Fruit fly (Drosophila melanogaster) whole organism, prepupa: ENCODE data around the gene Nelf-E.
A peak's percentile ranks its signal among the peaks of the same experiment; 100 is the strongest.

Experiments used
- Blimp-1 ChIP-seq: fragments of 200-800 bp; sonication (Bioruptor generic); optimal IDR thresholded peaks from 3 replicates; lab custom pipeline; 2017; ENCODE audit warnings: missing biosample characterization, missing genetic modification characterization, mild to moderate bottlenecking, moderate library complexity, missing genetic modification reagents
- CG11902 ChIP-seq: fragments of 200-800 bp; sonication (Bioruptor generic); optimal IDR thresholded peaks from 3 replicates; lab custom pipeline; 2016; ENCODE audit warnings: missing biosample characterization, missing genetic modification characterization
- CG15336 ChIP-seq: fragments of 200-800 bp; sonication (Bioruptor generic); IDR thresholded peaks from 2 replicates; pipeline ENCODE4 v1.3.6; 2022; ENCODE audit warnings: missing biosample characterization, missing genetic modification characterization
- CG32006 ChIP-seq: fragments of 200-800 bp; sonication (Bioruptor generic); optimal IDR thresholded peaks from 3 replicates; lab custom pipeline; 2017; ENCODE audit warnings: missing biosample characterization, mild to moderate bottlenecking, missing genetic modification characterization
- CG6163 ChIP-seq: fragments of 200-800 bp; sonication (Bioruptor generic); IDR thresholded peaks from 3 replicates; pipeline ENCODE4 v1.3.6; 2022; ENCODE audit warnings: missing biosample characterization, missing genetic modification characterization
- CG6276 ChIP-seq: fragments of 200-800 bp; sonication (Bioruptor generic); optimal IDR thresholded peaks from 2 replicates; lab custom pipeline; 2017; ENCODE audit warnings: missing biosample characterization, mild to moderate bottlenecking, missing genetic modification characterization
- CG6808 ChIP-seq: fragments of 200-800 bp; sonication (Bioruptor generic); optimal IDR thresholded peaks from 3 replicates; lab custom pipeline; 2017; ENCODE audit warnings: missing biosample characterization, missing genetic modification characterization, mild to moderate bottlenecking, moderate library complexity, missing genetic modification reagents
- CG6854 ChIP-seq: fragments of 200-800 bp; sonication (Bioruptor generic); optimal IDR thresholded peaks from 2 replicates; lab custom pipeline; 2017; ENCODE audit warnings: missing biosample characterization, mild to moderate bottlenecking, missing genetic modification characterization
- CG7368 ChIP-seq: fragments of 200-800 bp; sonication (Bioruptor generic); optimal IDR thresholded peaks from 3 replicates; lab custom pipeline; 2016; ENCODE audit warnings: missing biosample characterization, missing genetic modification characterization
- CG8119 ChIP-seq: fragments of 200-800 bp; sonication (Bioruptor generic); IDR thresholded peaks from 3 replicates; pipeline ENCODE4 v1.3.6; 2022; ENCODE audit warnings: missing biosample characterization, missing genetic modification characterization
- CG9139 ChIP-seq: fragments of 200-800 bp; sonication (Bioruptor generic); optimal IDR thresholded peaks from 3 replicates; lab custom pipeline; 2017; ENCODE audit warnings: missing biosample characterization, mild to moderate bottlenecking, missing genetic modification characterization
- Eip75B ChIP-seq: fragments of 200-800 bp; sonication (Bioruptor generic); optimal IDR thresholded peaks from 3 replicates; lab custom pipeline; 2016; ENCODE audit warnings: missing biosample characterization, missing genetic modification characterization
- Eip78C ChIP-seq: fragments of 200-800 bp; sonication (Bioruptor generic); peaks from one replicate; lab custom pipeline; 2016; ENCODE audit warnings: missing biosample characterization, missing genetic modification characterization
- Eip93F ChIP-seq: fragments of 200-800 bp; sonication (Bioruptor generic); optimal IDR thresholded peaks from 2 replicates; lab custom pipeline; 2016; ENCODE audit warnings: missing biosample characterization, mild to moderate bottlenecking, missing genetic modification characterization
- Ets21C ChIP-seq: fragments of 200-800 bp; sonication (Bioruptor generic); optimal IDR thresholded peaks from 3 replicates; lab custom pipeline; 2016; ENCODE audit warnings: missing biosample characterization, missing genetic modification characterization
- Gug ChIP-seq: fragments of 200-800 bp; sonication (Bioruptor generic); IDR thresholded peaks from 2 replicates; pipeline ENCODE4 v1.3.6; 2022; ENCODE audit warnings: missing biosample characterization, missing genetic modification characterization
- Hr39 ChIP-seq: fragments of 200-800 bp; sonication (Bioruptor generic); optimal IDR thresholded peaks from 2 replicates; lab custom pipeline; 2016; ENCODE audit warnings: missing biosample characterization, missing genetic modification characterization
- Hr4 ChIP-seq: fragments of 200-800 bp; sonication (Bioruptor generic); optimal IDR thresholded peaks from 3 replicates; lab custom pipeline; 2016; ENCODE audit warnings: missing biosample characterization, missing genetic modification characterization
- Met ChIP-seq: fragments of 200-800 bp; sonication (Bioruptor generic); optimal IDR thresholded peaks from 3 replicates; lab custom pipeline; 2016; ENCODE audit warnings: missing biosample characterization, missing genetic modification characterization
- OdsH ChIP-seq: fragments of 200-800 bp; sonication (Bioruptor generic); optimal IDR thresholded peaks from 3 replicates; lab custom pipeline; 2016; ENCODE audit warnings: missing biosample characterization, missing genetic modification characterization
- Smox ChIP-seq: fragments of 200-800 bp; sonication (Bioruptor generic); optimal IDR thresholded peaks from 3 replicates; lab custom pipeline; 2016; ENCODE audit warnings: missing biosample characterization, missing genetic modification characterization
- Sox102F ChIP-seq: fragments of 200-800 bp; sonication (Bioruptor generic); optimal IDR thresholded peaks from 2 replicates; lab custom pipeline; 2016; ENCODE audit warnings: missing biosample characterization, mild to moderate bottlenecking, missing genetic modification characterization
- Sox15 ChIP-seq: fragments of 200-800 bp; sonication (Bioruptor generic); optimal IDR thresholded peaks from 3 replicates; lab custom pipeline; 2016; ENCODE audit warnings: missing biosample characterization, missing genetic modification characterization
- acj6 ChIP-seq: fragments of 200-800 bp; sonication (Bioruptor generic); optimal IDR thresholded peaks from 3 replicates; lab custom pipeline; 2016; ENCODE audit warnings: missing biosample characterization, missing genetic modification characterization
- dac ChIP-seq: fragments of 200-800 bp; sonication (Bioruptor generic); optimal IDR thresholded peaks from 2 replicates; lab custom pipeline; 2017; ENCODE audit warnings: missing biosample characterization, mild to moderate bottlenecking, missing genetic modification characterization
- eg ChIP-seq: fragments of 200-800 bp; sonication (Bioruptor generic); IDR thresholded peaks from 3 replicates; pipeline ENCODE4 v1.3.6; 2022; ENCODE audit warnings: missing biosample characterization, missing genetic modification characterization
- esn ChIP-seq: fragments of 200-800 bp; sonication (Bioruptor generic); optimal IDR thresholded peaks from 2 replicates; lab custom pipeline; 2016; ENCODE audit warnings: missing biosample characterization, mild to moderate bottlenecking, missing genetic modification characterization, moderate library complexity
- fd59A ChIP-seq: fragments of 200-800 bp; sonication (Bioruptor generic); optimal IDR thresholded peaks from 2 replicates; lab custom pipeline; 2017; ENCODE audit warnings: missing biosample characterization, mild to moderate bottlenecking, missing genetic modification characterization, missing genetic modification reagents
- fkh ChIP-seq: fragments of 200-800 bp; sonication (Bioruptor generic); optimal IDR thresholded peaks from 3 replicates; lab custom pipeline; 2017; ENCODE audit warnings: missing biosample characterization, mild to moderate bottlenecking, missing genetic modification characterization, moderate library complexity
- lz ChIP-seq: fragments of 200-800 bp; sonication (Bioruptor generic); optimal IDR thresholded peaks from 3 replicates; lab custom pipeline; 2016; ENCODE audit warnings: missing biosample characterization, missing genetic modification characterization
- net ChIP-seq: fragments of 200-800 bp; sonication (Bioruptor generic); optimal IDR thresholded peaks from 3 replicates; lab custom pipeline; 2016; ENCODE audit warnings: missing biosample characterization, missing genetic modification characterization
- pdm3 ChIP-seq: fragments of 200-800 bp; sonication (Bioruptor generic); optimal IDR thresholded peaks from 3 replicates; lab custom pipeline; 2016; ENCODE audit warnings: missing biosample characterization, missing genetic modification characterization
- spab ChIP-seq: fragments of 200-800 bp; sonication (Bioruptor generic); optimal IDR thresholded peaks from 2 replicates; lab custom pipeline; 2017; ENCODE audit warnings: missing biosample characterization, mild to moderate bottlenecking, missing genetic modification characterization, missing genetic modification reagents
- ss ChIP-seq, 2 experiments: fragments of 200-800 bp; sonication (Bioruptor generic); optimal IDR thresholded peaks; 2 replicates in 1 of 2; 3 replicates in 1 of 2; lab custom pipeline; 2017 to 2018; ENCODE audit warnings: mild to moderate bottlenecking in 2 of 2, missing biosample characterization in 2 of 2, missing genetic modification characterization in 2 of 2, moderate library complexity in 1 of 2
- svp ChIP-seq: fragments of 200-800 bp; sonication (Bioruptor generic); peaks from one replicate; lab custom pipeline; 2016; ENCODE audit warnings: missing biosample characterization, missing genetic modification characterization
- vri ChIP-seq: fragments of 200-800 bp; sonication (Bioruptor generic); optimal IDR thresholded peaks from 3 replicates; lab custom pipeline; 2016; ENCODE audit warnings: missing biosample characterization, mild to moderate bottlenecking, missing genetic modification characterization

The Nelf-E gene

DNA sequence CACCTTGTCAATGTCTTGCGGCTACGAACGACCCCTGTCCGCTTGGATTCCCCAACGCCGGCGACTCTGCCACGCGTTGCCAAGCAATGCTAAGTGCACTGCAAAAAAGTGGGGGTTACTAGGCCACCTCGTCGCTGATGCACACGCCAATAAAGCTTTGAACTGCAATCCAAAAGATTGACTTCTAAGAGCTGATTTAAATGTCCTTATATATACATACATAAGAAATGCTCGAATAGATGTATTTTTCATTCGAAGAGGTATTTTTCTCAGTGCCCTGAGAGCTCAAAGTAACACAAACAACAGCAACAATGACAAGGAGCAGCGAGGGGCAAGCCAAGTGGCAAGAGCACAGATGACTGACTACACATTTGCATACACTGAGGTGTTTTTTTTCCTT lies 6.8 kb upstream of the Nelf-E start (continued):
- no peak for TF ChIP-seq CG11902 (GFP tag; lab: Kevin White, UChicago)
- TF ChIP-seq ss (GFP tag; optimal IDR thresholded peaks at IDR 0.05; lab: Kevin White, UChicago) = peak in 1 of 2 experiments; percentile 56
- no peak for TF ChIP-seq Blimp-1 (GFP tag; lab: Kevin White, UChicago)
- TF ChIP-seq spab = peak; percentile 29
- TF ChIP-seq Smox (GFP tag; lab: Kevin White, UChicago) = peak; percentile 24
- no peak for TF ChIP-seq Ets21C (GFP tag; lab: Kevin White, UChicago)
- TF ChIP-seq CG6808 (GFP tag; lab: Kevin White, UChicago) = peak; percentile 22

DNA sequence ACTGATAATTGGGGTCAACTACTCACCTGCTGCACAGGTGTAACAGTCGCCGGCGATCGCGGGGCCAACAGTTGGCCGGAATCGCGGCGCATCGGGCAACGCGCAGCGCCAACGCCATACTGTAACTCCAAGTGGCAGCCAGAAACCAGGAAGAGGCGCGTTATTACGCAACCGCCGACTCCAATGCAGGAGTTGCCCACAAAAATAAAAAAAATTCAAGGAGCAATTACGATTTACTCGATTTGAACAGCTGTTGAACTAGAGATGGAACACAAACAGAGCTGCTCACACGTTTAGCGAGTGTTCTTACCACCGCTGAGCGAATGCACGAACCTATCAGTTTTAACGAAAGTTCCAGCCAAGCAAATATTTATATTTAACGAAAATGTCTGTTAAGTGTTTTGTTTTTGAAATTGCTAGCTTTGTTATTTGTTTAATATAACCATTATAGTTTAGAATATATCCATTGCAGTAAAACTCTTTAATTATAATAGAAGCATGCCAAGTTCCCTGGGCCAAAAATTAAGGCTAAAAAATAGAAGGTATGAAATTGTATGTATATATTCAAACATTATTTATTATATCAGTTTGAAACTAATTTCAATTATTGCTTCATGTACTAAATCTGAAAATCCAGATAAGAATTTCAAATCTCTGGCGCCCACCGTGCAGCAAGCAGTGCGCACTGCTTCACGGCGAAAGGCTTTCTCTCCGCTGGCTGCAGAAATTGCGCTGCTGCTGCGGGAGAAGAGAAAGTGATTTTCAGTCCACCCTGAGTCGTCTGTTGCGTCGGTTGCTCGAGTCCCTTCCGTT lies 3.4 kb upstream of the Nelf-E start, which contains the start of the genes CG5989 and CG6282:
TSS of gene CG5989 (minus strand) at position 270 of the 813 bp plus-strand sequence.
TSS of gene CG6282 (plus strand) at position 778 of the 813 bp plus-strand sequence.
- TF ChIP-seq OdsH (GFP tag; lab: Kevin White, UChicago) = peak; percentile 7
- TF ChIP-seq spab = no peak
- no peak for TF ChIP-seq ss (GFP tag; optimal IDR thresholded peaks at IDR 0.05; lab: Kevin White, UChicago)
- peak; percentile 41 for TF ChIP-seq Eip75B (GFP tag; lab: Kevin White, UChicago)
- no peak for TF ChIP-seq fd59A (GFP tag; lab: Kevin White, UChicago)
- TF ChIP-seq lz (GFP tag; lab: Kevin White, UChicago) = peak; percentile 8
- no peak for TF ChIP-seq CG6276 (GFP tag; lab: Kevin White, UChicago)
- no peak for TF ChIP-seq Sox15 (GFP tag; lab: Kevin White, UChicago)
- TF ChIP-seq fkh (GFP tag; lab: Kevin White, UChicago) = peak; percentile 72
- 0 out of 3 replicates have a peak, but pooled peaks have one; percentile 22 for TF ChIP-seq CG6163 (GFP tag; lab: Robert Waterston, UW)
- no peak for TF ChIP-seq CG6808 (GFP tag; lab: Kevin White, UChicago)
- peak; percentile 64 for TF ChIP-seq Hr4
- no peak for TF ChIP-seq CG9139 (GFP tag; lab: Kevin White, UChicago)
- TF ChIP-seq CG32006 (GFP tag; lab: Kevin White, UChicago) = peak; percentile 62
- peak; percentile 25 for TF ChIP-seq pdm3 (GFP tag; lab: Kevin White, UChicago)
- no peak for TF ChIP-seq CG6854 (GFP tag; lab: Kevin White, UChicago)
- TF ChIP-seq Met (GFP tag; lab: Kevin White, UChicago) = peak; percentile 45
- peak; percentile 65 for TF ChIP-seq CG15336
- peak; percentile 6 for TF ChIP-seq Sox102F (GFP tag; lab: Kevin White, UChicago)
- TF ChIP-seq Gug (GFP tag; lab: Robert Waterston, UW) = 0 out of 2 replicates have a peak, but pooled peaks have one; percentile 15
- TF ChIP-seq CG7368 (GFP tag; lab: Kevin White, UChicago) = no peak
- peak; percentile 7 for TF ChIP-seq Smox (GFP tag; lab: Kevin White, UChicago)
- peak; percentile 48 for TF ChIP-seq vri (GFP tag; lab: Kevin White, UChicago)
- peak; percentile 19 for TF ChIP-seq Blimp-1 (GFP tag; lab: Kevin White, UChicago)
- peak; percentile 6 for TF ChIP-seq acj6 (GFP tag; lab: Kevin White, UChicago)
- TF ChIP-seq dac (GFP tag; lab: Kevin White, UChicago) = peak; percentile 41
- TF ChIP-seq esn (GFP tag; lab: Kevin White, UChicago) = peak; percentile 45
- peak; percentile 54 for TF ChIP-seq CG8119
- peak; percentile 78 for TF ChIP-seq svp (GFP tag; lab: Kevin White, UChicago)
- TF ChIP-seq Eip78C (GFP tag; lab: Kevin White, UChicago) = peak; percentile 66
- no peak for TF ChIP-seq net
- no peak for TF ChIP-seq Hr39 (GFP tag; lab: Kevin White, UChicago)

DNA sequence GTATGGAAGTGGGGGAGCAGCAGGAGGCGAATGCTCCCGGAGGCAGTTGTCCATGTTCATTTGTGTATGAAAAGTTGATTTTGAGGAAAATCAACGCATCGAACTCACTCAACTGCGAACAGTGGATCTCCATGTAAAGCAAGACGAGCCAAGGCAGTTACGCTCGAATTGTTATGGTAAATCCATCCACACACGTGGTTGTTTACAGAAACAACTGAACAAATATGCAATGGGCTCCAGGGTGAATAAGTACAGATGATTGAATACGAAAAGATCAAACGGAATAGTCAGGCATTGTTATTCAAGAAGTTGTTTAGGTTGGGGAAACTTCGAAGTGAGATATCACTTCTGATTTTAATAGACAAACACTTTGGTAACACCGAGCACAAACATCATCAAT lies 16.6 kb downstream of the Nelf-E start:
- TF ChIP-seq lz (GFP tag; lab: Kevin White, UChicago) = no peak
- TF ChIP-seq fkh (GFP tag; lab: Kevin White, UChicago) = peak; percentile 75
- no peak for TF ChIP-seq eg (GFP tag; lab: Robert Waterston, UW)
- no peak for TF ChIP-seq Eip93F (GFP tag; lab: Kevin White, UChicago)
- TF ChIP-seq Gug (GFP tag; lab: Robert Waterston, UW) = no peak
